Fruit fly (Drosophila melanogaster) whole organism, embryonic: ENCODE measurements around the gene CG11842.

Experiments
- Aef1 ChIP-seq: fragments of 200-800 bp; sonication (Bioruptor generic); IDR thresholded peaks from 3 replicates; pipeline ENCODE4 v1.3.6; 2022; ENCODE audit warnings: missing biosample characterization, missing genetic modification characterization
- B-H1 ChIP-seq: fragments of 200-800 bp; sonication (Bioruptor generic); IDR thresholded peaks from 3 replicates; pipeline ENCODE4 v1.3.6; 2022; ENCODE audit warnings: missing biosample characterization, missing genetic modification characterization
- CG10543 ChIP-seq: fragments of 200-800 bp; sonication (Bioruptor generic); optimal IDR thresholded peaks from 3 replicates; lab custom pipeline; 2017; ENCODE audit warnings: missing biosample characterization, mild to moderate bottlenecking, missing genetic modification characterization, moderate library complexity
- CG10654 ChIP-seq: fragments of 200-800 bp; sonication (Bioruptor generic); optimal IDR thresholded peaks from 2 replicates; lab custom pipeline; 2016; ENCODE audit warnings: missing biosample characterization, missing genetic modification characterization
- CG11560 ChIP-seq: fragments of 200-800 bp; sonication (Bioruptor generic); IDR thresholded peaks from 3 replicates; pipeline ENCODE4 v1.3.6; 2022; ENCODE audit warnings: missing biosample characterization, missing genetic modification characterization
- CG12299 ChIP-seq: fragments of 200-800 bp; sonication (Bioruptor generic); optimal IDR thresholded peaks from 2 replicates; lab custom pipeline; 2018; ENCODE audit warnings: missing biosample characterization, mild to moderate bottlenecking, missing genetic modification characterization
- CG13775 ChIP-seq: fragments of 200-800 bp; sonication (Bioruptor generic); optimal IDR thresholded peaks from 3 replicates; lab custom pipeline; 2017; ENCODE audit warnings: missing biosample characterization, mild to moderate bottlenecking, missing genetic modification characterization
- CG15514 ChIP-seq: fragments of 200-800 bp; sonication (Bioruptor generic); optimal IDR thresholded peaks from 3 replicates; lab custom pipeline; 2017; ENCODE audit warnings: missing biosample characterization, missing genetic modification characterization, mild to moderate bottlenecking, moderate library complexity, missing genetic modification reagents
- CG15601 ChIP-seq: fragments of 200-800 bp; sonication (Bioruptor generic); optimal IDR thresholded peaks from 3 replicates; lab custom pipeline; 2019; ENCODE audit warnings: missing biosample characterization, mild to moderate bottlenecking, missing genetic modification characterization, moderate library complexity
- CG17186 ChIP-seq: fragments of 200-800 bp; sonication (Bioruptor generic); optimal IDR thresholded peaks from 3 replicates; lab custom pipeline; 2017; ENCODE audit warnings: missing biosample characterization, missing genetic modification reagents, missing genetic modification characterization
- CG17361 ChIP-seq: fragments of 200-800 bp; sonication (Bioruptor generic); IDR thresholded peaks from 3 replicates; pipeline ENCODE4 v1.3.6; 2022; ENCODE audit warnings: missing biosample characterization, missing genetic modification characterization
- CG17385 ChIP-seq: fragments of 200-800 bp; sonication (Bioruptor generic); optimal IDR thresholded peaks from 3 replicates; lab custom pipeline; 2018; ENCODE audit warnings: missing biosample characterization, mild to moderate bottlenecking, missing genetic modification characterization
- CG18764 ChIP-seq: fragments of 200-800 bp; sonication (Bioruptor generic); optimal IDR thresholded peaks from 3 replicates; lab custom pipeline; 2016; ENCODE audit warnings: missing biosample characterization, missing genetic modification characterization
- CG2199 ChIP-seq: fragments of 200-800 bp; sonication (Bioruptor generic); IDR thresholded peaks from 3 replicates; pipeline ENCODE4 v1.3.6; 2022; ENCODE audit warnings: missing biosample characterization, missing genetic modification characterization
- CG3281 ChIP-seq: fragments of 200-800 bp; sonication (Bioruptor generic); optimal IDR thresholded peaks from 3 replicates; lab custom pipeline; 2017; ENCODE audit warnings: missing biosample characterization, mild to moderate bottlenecking, missing genetic modification characterization
- CG34224 ChIP-seq: fragments of 200-800 bp; sonication (Bioruptor generic); IDR thresholded peaks from 3 replicates; pipeline ENCODE4 v1.3.6; 2022; ENCODE audit warnings: missing biosample characterization, missing genetic modification characterization; ENCODE audit not compliant: partially characterized antibody
- CG34376 ChIP-seq: fragments of 200-800 bp; sonication (Bioruptor generic); optimal IDR thresholded peaks from 2 replicates; lab custom pipeline; 2018; ENCODE audit warnings: missing biosample characterization, mild to moderate bottlenecking, missing genetic modification characterization
- CG6813 ChIP-seq: fragments of 200-800 bp; sonication (Bioruptor generic); optimal IDR thresholded peaks from 2 replicates; lab custom pipeline; 2017; ENCODE audit warnings: missing biosample characterization, missing genetic modification characterization, mild to moderate bottlenecking, moderate library complexity, missing genetic modification reagents
- CG6854 ChIP-seq: fragments of 200-800 bp; sonication (Bioruptor generic); optimal IDR thresholded peaks from 3 replicates; lab custom pipeline; 2017; ENCODE audit warnings: missing biosample characterization, mild to moderate bottlenecking, missing genetic modification characterization
- CG7357 ChIP-seq: fragments of 200-800 bp; sonication (Bioruptor generic); IDR thresholded peaks from 3 replicates; pipeline ENCODE4 v1.3.6; 2022; ENCODE audit warnings: missing biosample characterization, missing genetic modification characterization
- CG7839 ChIP-seq: fragments of 200-800 bp; sonication (Bioruptor generic); optimal IDR thresholded peaks from 3 replicates; lab custom pipeline; 2018; ENCODE audit warnings: missing biosample characterization, mild to moderate bottlenecking, missing genetic modification characterization, moderate library complexity
- CG8944 ChIP-seq: fragments of 200-800 bp; sonication (Bioruptor generic); optimal IDR thresholded peaks from 3 replicates; lab custom pipeline; 2016; ENCODE audit warnings: missing biosample characterization, missing genetic modification characterization
- CG9932 ChIP-seq: fragments of 200-800 bp; sonication (Bioruptor generic); IDR thresholded peaks from 2 replicates; pipeline ENCODE4 v1.3.6; 2022; ENCODE audit warnings: missing biosample characterization, missing genetic modification characterization
- ERR ChIP-seq: fragments of 200-800 bp; sonication (Bioruptor generic); optimal IDR thresholded peaks from 2 replicates; lab custom pipeline; 2016; ENCODE audit warnings: missing biosample characterization, missing genetic modification characterization
- Eip74EF ChIP-seq, 2 experiments: fragments of 200-800 bp in 1 of 2; fragments of >200 bp in 1 of 2; sonication (Bioruptor generic) in 1 of 2; optimal IDR thresholded peaks; 2 replicates each; lab custom pipeline; 2017 to 2019; ENCODE audit warnings: missing biosample characterization in 2 of 2, missing genetic modification characterization in 2 of 2, mild to moderate bottlenecking in 1 of 2, moderate library complexity in 1 of 2
- Hmx ChIP-seq: fragments of 200-800 bp; sonication (Bioruptor generic); optimal IDR thresholded peaks from 2 replicates; lab custom pipeline; 2016; ENCODE audit warnings: missing biosample characterization, missing genetic modification characterization
- Hr3 ChIP-seq: fragments of 200-800 bp; sonication (Bioruptor generic); optimal IDR thresholded peaks from 3 replicates; lab custom pipeline; 2016; ENCODE audit warnings: missing biosample characterization, missing genetic modification characterization
- Jarid2 ChIP-seq: fragments of 200-800 bp; sonication (Bioruptor generic); optimal IDR thresholded peaks from 3 replicates; lab custom pipeline; 2017; ENCODE audit warnings: mild to moderate bottlenecking, missing biosample characterization, missing genetic modification reagents, missing genetic modification characterization
- NFAT ChIP-seq: fragments of 200-800 bp; sonication (Bioruptor generic); IDR thresholded peaks from 2 replicates; pipeline ENCODE4 v1.3.6; 2022; ENCODE audit warnings: missing biosample characterization, missing genetic modification characterization
- NK7.1 ChIP-seq: fragments of 200-800 bp; sonication (Bioruptor generic); optimal IDR thresholded peaks from 3 replicates; lab custom pipeline; 2016; ENCODE audit warnings: missing biosample characterization, missing genetic modification characterization
- Pdp1 ChIP-seq, 2 experiments: fragments of 200-800 bp; sonication (Bioruptor generic); optimal IDR thresholded peaks; 3 replicates each; lab custom pipeline; 2016; ENCODE audit warnings: missing biosample characterization in 2 of 2, missing genetic modification characterization in 2 of 2, mild to moderate bottlenecking in 1 of 2, moderate library complexity in 1 of 2
- Vsx1 ChIP-seq: fragments of 200-800 bp; sonication (Bioruptor generic); optimal IDR thresholded peaks from 2 replicates; lab custom pipeline; 2017; ENCODE audit warnings: missing biosample characterization, mild to moderate bottlenecking, missing genetic modification characterization, missing genetic modification reagents
- ap ChIP-seq: fragments of 200-800 bp; sonication (Bioruptor generic); IDR thresholded peaks from 2 replicates; pipeline ENCODE4 v1.3.6; 2022; ENCODE audit warnings: missing biosample characterization, missing genetic modification characterization
- corto ChIP-seq: fragments of 200-800 bp; sonication (Bioruptor generic); optimal IDR thresholded peaks from 2 replicates; lab custom pipeline; 2016; ENCODE audit warnings: missing biosample characterization, mild to moderate bottlenecking, missing genetic modification characterization, moderate library complexity
- dpn ChIP-seq, 2 experiments: fragments of 200-800 bp; sonication (Bioruptor generic); optimal IDR thresholded peaks; 3 replicates each; lab custom pipeline; 2016; ENCODE audit warnings: missing biosample characterization in 2 of 2, missing genetic modification characterization in 2 of 2
- emc ChIP-seq: fragments of 200-800 bp; sonication (Bioruptor generic); optimal IDR thresholded peaks from 2 replicates; lab custom pipeline; 2016; ENCODE audit warnings: missing biosample characterization, missing genetic modification characterization
- gcm ChIP-seq: fragments of 200-800 bp; sonication (Bioruptor generic); optimal IDR thresholded peaks from 2 replicates; lab custom pipeline; 2019; ENCODE audit warnings: missing biosample characterization, mild to moderate bottlenecking, missing genetic modification characterization, moderate library complexity
- hkb ChIP-seq, 2 experiments: fragments of 200-800 bp in 1 of 2; fragments of >200 bp in 1 of 2; sonication (Bioruptor generic) in 1 of 2; IDR thresholded peaks in 1 of 2; optimal IDR thresholded peaks in 1 of 2; 2 replicates each; pipeline versions ENCODE4 v1.3.6 to Lab custom; 2017 to 2022; ENCODE audit warnings: missing biosample characterization in 1 of 2, missing genetic modification characterization in 1 of 2
- mirr ChIP-seq: fragments of 200-800 bp; sonication (Bioruptor generic); optimal IDR thresholded peaks from 3 replicates; lab custom pipeline; 2018; ENCODE audit warnings: missing biosample characterization, mild to moderate bottlenecking, missing genetic modification characterization
- nerfin-1 ChIP-seq: fragments of 200-800 bp; sonication (Bioruptor generic); optimal IDR thresholded peaks from 3 replicates; lab custom pipeline; 2019; ENCODE audit warnings: missing biosample characterization, mild to moderate bottlenecking, missing genetic modification characterization, moderate library complexity
- odd ChIP-seq: fragments of 200-800 bp; sonication (Bioruptor generic); optimal IDR thresholded peaks from 2 replicates; lab custom pipeline; 2017; ENCODE audit warnings: missing biosample characterization, mild to moderate bottlenecking, missing genetic modification characterization
- pfk ChIP-seq: fragments of 200-800 bp; sonication (Bioruptor generic); optimal IDR thresholded peaks from 2 replicates; lab custom pipeline; 2018; ENCODE audit warnings: missing biosample characterization, mild to moderate bottlenecking, missing genetic modification characterization, moderate library complexity
- schlank ChIP-seq: fragments of 200-800 bp; sonication (Bioruptor generic); optimal IDR thresholded peaks from 2 replicates; lab custom pipeline; 2018; ENCODE audit warnings: missing biosample characterization, mild to moderate bottlenecking, missing genetic modification characterization
- slbo ChIP-seq: fragments of 200-800 bp; sonication (Bioruptor generic); IDR thresholded peaks from 2 replicates; pipeline ENCODE4 v1.3.6; 2022; ENCODE audit warnings: missing biosample characterization, missing genetic modification characterization
- sob ChIP-seq: fragments of 200-800 bp; sonication (Bioruptor generic); IDR thresholded peaks from 2 replicates; pipeline ENCODE4 v1.3.6; 2022; ENCODE audit warnings: missing biosample characterization, missing genetic modification characterization
- sqz ChIP-seq: fragments of 200-800 bp; sonication (Bioruptor generic); optimal IDR thresholded peaks from 3 replicates; lab custom pipeline; 2018; ENCODE audit warnings: missing biosample characterization, mild to moderate bottlenecking, missing genetic modification characterization
- tio ChIP-seq: fragments of 200-800 bp; sonication (Bioruptor generic); optimal IDR thresholded peaks from 2 replicates; lab custom pipeline; 2017; ENCODE audit warnings: missing biosample characterization, missing genetic modification characterization, inconsistent platforms
- tna ChIP-seq: fragments of 200-800 bp; sonication (Bioruptor generic); IDR thresholded peaks from 2 replicates; pipeline ENCODE4 v1.3.6; 2022; ENCODE audit warnings: missing biosample characterization, missing genetic modification characterization; ENCODE audit not compliant: partially characterized antibody
- unpg ChIP-seq: fragments of 200-800 bp; sonication (Bioruptor generic); optimal IDR thresholded peaks from 3 replicates; lab custom pipeline; 2018; ENCODE audit warnings: missing biosample characterization, mild to moderate bottlenecking, missing genetic modification characterization, moderate library complexity
- usp ChIP-seq: fragments of >200 bp; optimal IDR thresholded peaks from 2 replicates; lab custom pipeline; 2017; ENCODE audit warnings: missing biosample characterization, missing genetic modification characterization
- yki ChIP-seq: fragments of >200 bp; optimal IDR thresholded peaks from 3 replicates; lab custom pipeline; 2018

The CG11842 gene

dm6 chr3R:29066285-29066684 lies 13.8 kb downstream of the CG11842 start (continued):
- TF ChIP-seq tio (no peak), CG11560 (tag; lab: Robert Waterston, UW) (no peak), pfk (no peak), unpg (GFP tag; lab: Kevin White, UChicago) (no peak), CG7839 (tag; lab: Kevin White, UChicago) (no peak), CG17186 (GFP tag; lab: Kevin White, UChicago) (no peak), CG34224 (GFP tag; lab: Robert Waterston, UW) (no peak), slbo (GFP tag; lab: Robert Waterston, UW) (no peak), hkb (optimal IDR thresholded peaks at IDR 0.05; lab: Kevin White, UChicago) (no peak), hkb (GFP tag; IDR thresholded peaks at IDR 0.05; lab: Robert Waterston, UW) (0 out of 2 replicates have a peak, but pooled peaks have one; percentile 23), odd (peak; percentile 41), CG6813 (GFP tag; lab: Kevin White, UChicago) (peak; percentile 32), Aef1 (GFP tag; lab: Robert Waterston, UW) (no peak), Jarid2 (GFP tag; lab: Kevin White, UChicago) (no peak), CG7357 (no peak), tna (no peak), CG15601 (tag; lab: Kevin White, UChicago) (peak; percentile 13), Hr3 (GFP tag; lab: Kevin White, UChicago) (no peak), CG12299 (tag; lab: Kevin White, UChicago) (no peak), ERR (no peak), sqz (GFP tag; lab: Kevin White, UChicago) (no peak), CG9932 (GFP tag; lab: Robert Waterston, UW) (no peak), sob (GFP tag; lab: Robert Waterston, UW) (no peak), Eip74EF (GFP tag; optimal IDR thresholded peaks at IDR 0.05; lab: Kevin White, UChicago) (no peak), Vsx1 (GFP tag; lab: Kevin White, UChicago) (no peak), CG18764 (GFP tag; lab: Kevin White, UChicago) (no peak), CG8944 (no peak), emc (GFP tag; lab: Kevin White, UChicago) (no peak), yki (lab: Kevin White, UChicago) (no peak), CG34376 (peak; percentile 4), nerfin-1 (tag; lab: Kevin White, UChicago) (no peak), B-H1 (GFP tag; lab: Robert Waterston, UW) (no peak), CG13775 (GFP tag; lab: Kevin White, UChicago) (no peak), gcm (GFP tag; lab: Kevin White, UChicago) (no peak), CG17361 (GFP tag; lab: Robert Waterston, UW) (no peak), CG3281 (GFP tag; lab: Kevin White, UChicago) (no peak), CG10543 (GFP tag; lab: Kevin White, UChicago) (no peak), CG15514 (GFP tag; lab: Kevin White, UChicago) (peak; percentile 11), usp (GFP tag; lab: Kevin White, UChicago) (no peak), Hmx (no peak), CG10654 (no peak), ap (GFP tag; lab: Robert Waterston, UW) (no peak), dpn (GFP tag; optimal IDR thresholded peaks at IDR 0.05; lab: Kevin White, UChicago) (no peak), CG6854 (peak; percentile 15), NFAT (GFP tag; lab: Robert Waterston, UW) (no peak), CG17385 (GFP tag; lab: Kevin White, UChicago) (no peak), mirr (GFP tag; lab: Kevin White, UChicago) (peak; percentile 39), CG2199 (GFP tag; lab: Robert Waterston, UW) (0 out of 3 replicates have a peak, but pooled peaks have one; percentile 14), Pdp1 (GFP tag; optimal IDR thresholded peaks at IDR 0.05; lab: Kevin White, UChicago) (peak in 1 of 2 experiments; percentile 62), schlank (tag; lab: Kevin White, UChicago) (no peak), corto (no peak), NK7.1 (no peak)
